Worm (Caenorhabditis elegans) whole organism, L2 larva: ENCODE measurements around the gene ets-5.

Experiments
- C34F6.9 ChIP-seq: fragments of 150-350 bp; optimal IDR thresholded peaks from 2 replicates; lab custom pipeline; 2014; ENCODE audit warnings: missing biosample characterization, missing genetic modification characterization
- F13H6.1 ChIP-seq: sonication (generic microtip); optimal IDR thresholded peaks from 2 replicates; lab custom pipeline; 2016; ENCODE audit warnings: missing genetic modification characterization, missing compliant biosample characterization
- Y55F3AM.14 ChIP-seq: fragments of 200-800 bp; sonication (Bioruptor generic); optimal IDR thresholded peaks from 2 replicates; lab custom pipeline; 2018; ENCODE audit warnings: mild to moderate bottlenecking, missing genetic modification characterization, missing compliant biosample characterization
- ZK546.5 ChIP-seq: sonication (generic microtip); optimal IDR thresholded peaks from 2 replicates; lab custom pipeline; 2017; ENCODE audit warnings: missing biosample characterization, missing genetic modification characterization
- aly-2 ChIP-seq: fragments of 150-350 bp; optimal IDR thresholded peaks from 2 replicates; lab custom pipeline; 2014; ENCODE audit warnings: missing biosample characterization, missing genetic modification characterization
- ama-1 ChIP-seq: fragments of 150-350 bp; optimal IDR thresholded peaks from 2 replicates; lab custom pipeline; 2018; ENCODE audit warnings: inconsistent platforms
- blmp-1 ChIP-seq: sonication (generic microtip); optimal IDR thresholded peaks from 2 replicates; lab custom pipeline; 2017; ENCODE audit warnings: missing genetic modification characterization, mild to moderate bottlenecking, missing compliant biosample characterization, antibody characterized with exemption, moderate library complexity; ENCODE audit not compliant: insufficient read depth
- ceh-16 ChIP-seq: fragments of 150-350 bp; optimal IDR thresholded peaks from 2 replicates; lab custom pipeline; 2014; ENCODE audit warnings: missing biosample characterization, missing genetic modification characterization
- crh-2 ChIP-seq: sonication (generic microtip); optimal IDR thresholded peaks from 2 replicates; lab custom pipeline; 2017; ENCODE audit warnings: missing biosample characterization, missing genetic modification characterization
- egl-27 ChIP-seq: sonication (generic microtip); optimal IDR thresholded peaks from 3 replicates; lab custom pipeline; 2017; ENCODE audit warnings: missing biosample characterization, missing genetic modification reagents, missing genetic modification characterization
- elt-1 ChIP-seq: fragments of 150-350 bp; optimal IDR thresholded peaks from 2 replicates; lab custom pipeline; 2014; ENCODE audit warnings: missing biosample characterization, missing genetic modification characterization
- elt-3 ChIP-seq: sonication (generic microtip); optimal IDR thresholded peaks from 2 replicates; lab custom pipeline; 2017; ENCODE audit warnings: missing biosample characterization, missing genetic modification characterization
- fos-1 ChIP-seq: fragments of 150-350 bp; optimal IDR thresholded peaks from 2 replicates; lab custom pipeline; 2014; ENCODE audit warnings: missing biosample characterization, missing genetic modification characterization
- gmeb-1 ChIP-seq: fragments of 150-350 bp; optimal IDR thresholded peaks from 2 replicates; lab custom pipeline; 2014; ENCODE audit warnings: missing biosample characterization, missing genetic modification characterization
- lin-11 ChIP-seq: fragments of 150-350 bp; sonication (generic microtip); optimal IDR thresholded peaks from 2 replicates; lab custom pipeline; 2014; ENCODE audit warnings: missing biosample characterization, missing genetic modification characterization, inconsistent platforms, mixed read lengths
- lin-39 ChIP-seq: fragments of 150-350 bp; optimal IDR thresholded peaks from 2 replicates; lab custom pipeline; 2014; ENCODE audit warnings: missing biosample characterization, missing genetic modification reagents, missing genetic modification characterization
- lsy-2 ChIP-seq, 2 experiments: fragments of 150-350 bp in 1 of 2; sonication (generic microtip) in 1 of 2; optimal IDR thresholded peaks; 2 replicates each; lab custom pipeline; 2014 to 2017; ENCODE audit warnings: missing biosample characterization in 2 of 2, missing genetic modification characterization in 2 of 2
- mab-5 ChIP-seq: fragments of 150-350 bp; optimal IDR thresholded peaks from 2 replicates; lab custom pipeline; 2014; ENCODE audit warnings: missing biosample characterization, missing genetic modification characterization
- mdl-1 ChIP-seq, 2 experiments: fragments of 150-350 bp in 1 of 2; sonication (generic microtip) in 1 of 2; optimal IDR thresholded peaks; 2 replicates each; lab custom pipeline; 2017; ENCODE audit warnings: missing biosample characterization in 2 of 2, missing genetic modification characterization in 2 of 2
- nhr-12 ChIP-seq: fragments of 150-350 bp; optimal IDR thresholded peaks from 2 replicates; lab custom pipeline; 2014; ENCODE audit warnings: missing biosample characterization, missing genetic modification characterization
- nhr-129 ChIP-seq: fragments of 150-350 bp; optimal IDR thresholded peaks from 2 replicates; lab custom pipeline; 2014; ENCODE audit warnings: missing biosample characterization, missing genetic modification characterization
- nhr-21 ChIP-seq: fragments of 150-350 bp; optimal IDR thresholded peaks from 2 replicates; lab custom pipeline; 2014; ENCODE audit warnings: missing biosample characterization, missing genetic modification characterization
- nhr-23 ChIP-seq: fragments of 150-350 bp; optimal IDR thresholded peaks from 2 replicates; lab custom pipeline; 2014; ENCODE audit warnings: missing biosample characterization, missing genetic modification reagents, missing genetic modification characterization
- nhr-25 ChIP-seq: fragments of 150-350 bp; sonication (generic microtip); optimal IDR thresholded peaks from 3 replicates; lab custom pipeline; 2014; ENCODE audit warnings: missing biosample characterization, missing genetic modification characterization
- nhr-6 ChIP-seq: fragments of 150-350 bp; optimal IDR thresholded peaks from 2 replicates; lab custom pipeline; 2014; ENCODE audit warnings: missing biosample characterization, missing genetic modification characterization
- nhr-77 ChIP-seq: fragments of 150-350 bp; optimal IDR thresholded peaks from 2 replicates; lab custom pipeline; 2014; ENCODE audit warnings: missing biosample characterization, missing genetic modification characterization
- peb-1 ChIP-seq: fragments of 150-350 bp; optimal IDR thresholded peaks from 2 replicates; lab custom pipeline; 2014; ENCODE audit warnings: missing biosample characterization, missing genetic modification characterization
- sem-4 ChIP-seq: fragments of 150-350 bp; optimal IDR thresholded peaks from 2 replicates; lab custom pipeline; 2014; ENCODE audit warnings: missing biosample characterization, missing genetic modification reagents, missing genetic modification characterization
- sma-3 ChIP-seq: sonication (generic microtip); optimal IDR thresholded peaks from 2 replicates; lab custom pipeline; 2016; ENCODE audit warnings: missing genetic modification reagents, missing genetic modification characterization, missing compliant biosample characterization
- sma-9 ChIP-seq, 2 experiments: fragments of 150-350 bp in 1 of 2; sonication (generic microtip) in 1 of 2; optimal IDR thresholded peaks; 2 replicates each; lab custom pipeline; 2014 to 2016; ENCODE audit warnings: missing genetic modification characterization in 2 of 2, mild to moderate bottlenecking in 1 of 2, missing biosample characterization in 1 of 2, missing compliant biosample characterization in 1 of 2, missing genetic modification reagents in 1 of 2, moderate library complexity in 1 of 2
- snpc-4 ChIP-seq: fragments of 150-350 bp; optimal IDR thresholded peaks from 2 replicates; lab custom pipeline; 2014; ENCODE audit warnings: missing biosample characterization, missing genetic modification characterization
- unc-39 ChIP-seq: fragments of 150-350 bp; optimal IDR thresholded peaks from 2 replicates; lab custom pipeline; 2014; ENCODE audit warnings: missing biosample characterization, missing genetic modification characterization
- unc-55 ChIP-seq: fragments of 150-350 bp; sonication (generic microtip); optimal IDR thresholded peaks from 3 replicates; lab custom pipeline; 2014; ENCODE audit warnings: missing biosample characterization, missing genetic modification reagents, missing genetic modification characterization
- unc-62 ChIP-seq: fragments of 150-350 bp; optimal IDR thresholded peaks from 2 replicates; lab custom pipeline; 2014; ENCODE audit warnings: missing biosample characterization, missing genetic modification reagents, missing genetic modification characterization
- ztf-1 ChIP-seq: fragments of 200-800 bp; sonication (Bioruptor generic); conservative IDR thresholded peaks from 2 replicates; pipeline ENCODE4 v1.3.6; 2022; ENCODE audit warnings: missing genetic modification characterization, missing compliant biosample characterization
- ztf-11 ChIP-seq: sonication (generic microtip); optimal IDR thresholded peaks from 2 replicates; lab custom pipeline; 2017; ENCODE audit warnings: missing biosample characterization, missing genetic modification characterization
- ztf-4 ChIP-seq: fragments of 150-350 bp; optimal IDR thresholded peaks from 2 replicates; lab custom pipeline; 2014; ENCODE audit warnings: missing biosample characterization, missing genetic modification characterization

The ets-5 gene

DNA sequence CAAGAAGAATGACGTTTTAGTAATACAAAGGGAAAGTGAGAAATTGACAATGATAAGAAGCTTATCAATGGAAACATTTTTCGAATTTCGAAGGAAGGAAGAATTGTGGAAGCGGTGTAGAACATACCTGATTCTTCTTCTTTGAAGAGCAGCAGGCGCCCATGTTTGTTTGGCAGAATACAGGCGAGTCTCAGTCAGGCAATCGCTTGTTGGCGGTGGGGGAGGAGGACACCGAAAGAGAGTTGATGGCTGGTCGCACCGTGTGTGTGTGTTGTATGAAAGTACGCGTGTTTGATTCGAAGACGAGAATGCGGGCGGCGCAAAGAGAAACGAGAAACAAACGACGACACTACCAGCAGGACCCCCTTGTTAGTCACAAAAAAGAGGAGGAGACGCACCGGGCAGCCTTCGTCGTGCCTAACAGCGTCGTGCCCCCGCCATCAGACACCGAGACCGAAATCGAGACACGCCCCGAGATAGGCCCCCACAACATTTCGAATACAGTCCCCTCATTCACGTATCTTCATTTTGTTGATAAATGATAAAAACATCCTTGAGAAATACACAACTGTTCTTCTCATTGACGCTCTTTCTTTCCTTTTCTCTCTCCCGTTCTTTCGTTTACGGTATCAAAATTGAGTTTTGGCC, 6.5 kb downstream of the ets-5 start, which contains the start of gene cal-5:
Gene cal-5, minus strand, starts transcription at position 266 of the 648 bp plus-strand sequence.
- TF ChIP-seq lin-11 (tag; lab: Kevin White, UChicago) (no peak), nhr-77 (tag; lab: Kevin White, UChicago) (no peak), mab-5 (no peak), Y55F3AM.14 (peak; percentile 35), crh-2 (tag; lab: Kevin White, UChicago) (peak; percentile 27), aly-2 (tag; lab: Kevin White, UChicago) (no peak), lin-39 (no peak), elt-1 (tag; lab: Kevin White, UChicago) (no peak), fos-1 (tag; lab: Kevin White, UChicago) (peak; percentile 49), F13H6.1 (peak; percentile 41), unc-62 (no peak), ceh-16 (no peak), ztf-11 (tag; lab: Kevin White, UChicago) (no peak), egl-27 (tag; lab: Kevin White, UChicago) (no peak), ama-1 (lab: Kevin White, UChicago) (peak; percentile 45), snpc-4 (no peak), ztf-4 (tag; lab: Kevin White, UChicago) (no peak), elt-3 (tag; lab: Kevin White, UChicago) (no peak), unc-39 (tag; lab: Kevin White, UChicago) (no peak), ztf-1 (no peak), nhr-21 (tag; lab: Kevin White, UChicago) (peak; percentile 71), peb-1 (tag; lab: Kevin White, UChicago) (no peak), sma-9 (GFP tag; optimal IDR thresholded peaks at IDR 0.05; lab: Kevin White, UChicago) (peak; percentile 36), sma-9 (tag; optimal IDR thresholded peaks at IDR 0.05; lab: Kevin White, UChicago) (no peak), gmeb-1 (tag; lab: Kevin White, UChicago) (no peak), nhr-6 (tag; lab: Kevin White, UChicago) (no peak), blmp-1 (tag; lab: Kevin White, UChicago) (peak; percentile 47), sma-3 (GFP tag; lab: Kevin White, UChicago) (peak; percentile 51), sem-4 (tag; lab: Kevin White, UChicago) (no peak), mdl-1 (tag; optimal IDR thresholded peaks at IDR 0.05; lab: Kevin White, UChicago) (peak in 1 of 2 experiments; percentile 4), nhr-129 (tag; lab: Kevin White, UChicago) (peak; percentile 12), nhr-12 (no peak), C34F6.9 (tag; lab: Kevin White, UChicago) (no peak), nhr-23 (tag; lab: Kevin White, UChicago) (no peak)

ce11 chrX:5075538-5075937, 8.8 kb downstream of the ets-5 start:
- TF ChIP-seq nhr-25 (tag; lab: Kevin White, UChicago) (peak; percentile 71), lsy-2 (tag; optimal IDR thresholded peaks at IDR 0.05; lab: Kevin White, UChicago) (no peak), unc-55 (GFP tag; lab: Kevin White, UChicago) (no peak), blmp-1 (tag; lab: Kevin White, UChicago) (peak; percentile 73), ZK546.5 (tag; lab: Kevin White, UChicago) (no peak)
- TF ChIP-seq, all 48 proteins: peak for 2

DNA sequence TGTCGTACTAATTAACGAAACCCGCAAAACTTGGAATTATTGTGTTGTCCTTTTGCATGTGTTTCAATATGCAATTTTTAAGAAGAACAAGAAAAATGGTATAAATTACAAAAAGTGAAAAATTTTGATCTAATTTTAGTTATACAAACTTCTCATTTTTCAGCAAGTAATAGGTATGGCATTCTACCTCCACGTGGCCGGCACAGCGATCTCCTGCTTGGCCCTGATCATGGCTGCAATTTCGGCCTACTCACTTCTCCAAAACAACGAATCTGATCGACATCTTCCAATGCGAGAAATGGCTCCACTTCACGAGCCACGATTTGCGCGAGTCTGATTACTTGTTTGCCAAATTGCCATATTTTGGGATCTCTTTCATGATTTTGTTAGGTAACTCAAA, 10.4 kb downstream of the ets-5 start:
- no peak for TF ChIP-seq Y55F3AM.14
- peak; percentile 19 for TF ChIP-seq nhr-25 (tag; lab: Kevin White, UChicago)
- TF ChIP-seq elt-1 (tag; lab: Kevin White, UChicago) = no peak

DNA sequence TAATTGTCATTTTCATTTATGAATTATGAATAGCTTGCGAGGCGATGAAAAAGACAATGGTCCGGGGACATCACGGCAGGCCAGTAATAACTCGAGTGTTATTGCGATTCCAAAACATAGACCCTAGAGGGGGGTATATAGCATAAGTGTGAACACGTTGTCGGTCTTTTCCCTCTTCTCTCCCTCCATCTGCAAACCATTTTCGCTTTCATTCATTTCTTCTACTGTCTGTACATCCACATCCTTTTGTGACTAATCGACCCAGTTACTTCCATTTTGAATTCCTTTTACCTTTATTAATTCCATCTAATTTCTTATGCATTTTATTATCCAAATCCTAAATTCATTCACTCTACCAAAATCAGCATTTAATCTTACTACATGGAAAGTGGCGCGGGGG, 13.3 kb downstream of the ets-5 start:
- TF ChIP-seq blmp-1 (tag; lab: Kevin White, UChicago) (peak; percentile 73), unc-62 (no peak)
